Fruit fly (Drosophila melanogaster) whole organism, embryonic: ENCODE results near the gene CG13454.

Experiments used
- Atf6 ChIP-seq: fragments of 200-800 bp; sonication (Bioruptor generic); IDR thresholded peaks from 2 replicates; pipeline ENCODE4 v1.3.6; 2022; ENCODE audit warnings: missing biosample characterization, missing genetic modification characterization
- Bgb ChIP-seq: fragments of 200-800 bp; sonication (Bioruptor generic); IDR thresholded peaks from 2 replicates; pipeline ENCODE4 v1.3.6; 2022; ENCODE audit warnings: missing biosample characterization, missing genetic modification characterization; ENCODE audit not compliant: partially characterized antibody
- CG10209 ChIP-seq: fragments of 200-800 bp; sonication (Bioruptor generic); optimal IDR thresholded peaks from 3 replicates; lab custom pipeline; 2017; ENCODE audit warnings: missing biosample characterization, mild to moderate bottlenecking, missing genetic modification characterization, missing genetic modification reagents
- CG1024 ChIP-seq: fragments of 200-800 bp; sonication (Bioruptor generic); IDR thresholded peaks from 2 replicates; pipeline ENCODE4 v1.3.6; 2022; ENCODE audit warnings: missing biosample characterization, missing genetic modification characterization
- CG11085 ChIP-seq: fragments of 200-800 bp; sonication (Bioruptor generic); IDR thresholded peaks from 2 replicates; pipeline ENCODE4 v1.3.6; 2022; ENCODE audit warnings: missing biosample characterization, missing genetic modification characterization
- CG11093 ChIP-seq: fragments of 200-800 bp; sonication (Bioruptor generic); IDR thresholded peaks from 3 replicates; pipeline ENCODE4 v1.3.6; 2022; ENCODE audit warnings: missing biosample characterization, missing genetic modification characterization
- CG12391 ChIP-seq: fragments of 200-800 bp; sonication (Bioruptor generic); optimal IDR thresholded peaks from 3 replicates; lab custom pipeline; 2018; ENCODE audit warnings: missing biosample characterization, mild to moderate bottlenecking, missing genetic modification characterization, moderate library complexity
- CG15696 ChIP-seq: fragments of 200-800 bp; sonication (Bioruptor generic); optimal IDR thresholded peaks from 2 replicates; lab custom pipeline; 2019; ENCODE audit warnings: missing biosample characterization, mild to moderate bottlenecking, missing genetic modification characterization, moderate library complexity
- CG17328 ChIP-seq: fragments of 200-800 bp; sonication (Bioruptor generic); IDR thresholded peaks from 2 replicates; pipeline ENCODE4 v1.3.6; 2022; ENCODE audit warnings: missing biosample characterization, missing genetic modification characterization
- CG3065 ChIP-seq: fragments of 200-800 bp; sonication (Bioruptor generic); optimal IDR thresholded peaks from 2 replicates; lab custom pipeline; 2016; ENCODE audit warnings: missing biosample characterization, missing genetic modification characterization
- CG31441 ChIP-seq: fragments of 200-800 bp; sonication (Bioruptor generic); IDR thresholded peaks from 2 replicates; pipeline ENCODE4 v1.3.6; 2022; ENCODE audit warnings: missing biosample characterization, missing genetic modification characterization
- CG4328 ChIP-seq: fragments of 200-800 bp; sonication (Bioruptor generic); optimal IDR thresholded peaks from 3 replicates; lab custom pipeline; 2017; ENCODE audit warnings: missing biosample characterization, missing genetic modification reagents, missing genetic modification characterization
- CG4854 ChIP-seq: fragments of 200-800 bp; sonication (Bioruptor generic); optimal IDR thresholded peaks from 2 replicates; lab custom pipeline; 2016; ENCODE audit warnings: missing biosample characterization, missing genetic modification characterization, inconsistent platforms
- CG9437 ChIP-seq: fragments of 200-800 bp; sonication (Bioruptor generic); optimal IDR thresholded peaks from 2 replicates; lab custom pipeline; 2018; ENCODE audit warnings: missing biosample characterization, mild to moderate bottlenecking, missing genetic modification characterization
- CG9817 ChIP-seq: fragments of 200-800 bp; sonication (Bioruptor generic); optimal IDR thresholded peaks from 2 replicates; lab custom pipeline; 2018; ENCODE audit warnings: missing biosample characterization, mild to moderate bottlenecking, missing genetic modification characterization, moderate library complexity
- D19A ChIP-seq: fragments of 200-800 bp; optimal IDR thresholded peaks from 3 replicates; lab custom pipeline; 2019; ENCODE audit warnings: missing biosample characterization, mild to moderate bottlenecking, missing genetic modification characterization, moderate library complexity
- H2.0 ChIP-seq: fragments of 200-800 bp; sonication (Bioruptor generic); IDR thresholded peaks from 2 replicates; pipeline ENCODE4 v1.3.6; 2022; ENCODE audit warnings: missing biosample characterization, missing genetic modification characterization
- MBD-R2 ChIP-seq: fragments of 200-800 bp; sonication (Bioruptor generic); IDR thresholded peaks from 2 replicates; pipeline ENCODE4 v1.3.6; 2022; ENCODE audit warnings: missing biosample characterization, missing genetic modification characterization
- Med ChIP-seq: fragments of 200-800 bp; sonication (Bioruptor generic); peaks from one replicate; lab custom pipeline; 2016; ENCODE audit warnings: missing biosample characterization, missing genetic modification characterization, mild to moderate bottlenecking, inconsistent platforms, moderate library complexity
- Sox100B ChIP-seq: fragments of 200-800 bp; sonication (Bioruptor generic); optimal IDR thresholded peaks from 3 replicates; lab custom pipeline; 2018; ENCODE audit warnings: missing biosample characterization, mild to moderate bottlenecking, missing genetic modification characterization
- Spps ChIP-seq: fragments of 200-800 bp; sonication (Bioruptor generic); optimal IDR thresholded peaks from 2 replicates; lab custom pipeline; 2018; ENCODE audit warnings: missing biosample characterization, mild to moderate bottlenecking, missing genetic modification characterization
- bigmax ChIP-seq: fragments of 200-800 bp; sonication (Bioruptor generic); optimal IDR thresholded peaks from 2 replicates; lab custom pipeline; 2018; ENCODE audit warnings: missing biosample characterization, mild to moderate bottlenecking, missing genetic modification characterization
- eve ChIP-seq, 2 experiments: fragments of >200 bp; optimal IDR thresholded peaks; 2 replicates each; lab custom pipeline; 2017; ENCODE audit warnings: missing biosample characterization in 2 of 2, missing genetic modification characterization in 2 of 2
- eyg ChIP-seq: fragments of 200-800 bp; sonication (Bioruptor generic); optimal IDR thresholded peaks from 3 replicates; lab custom pipeline; 2016; ENCODE audit warnings: missing biosample characterization, missing genetic modification characterization
- fd96Cb ChIP-seq: fragments of 200-800 bp; sonication (Bioruptor generic); optimal IDR thresholded peaks from 2 replicates; lab custom pipeline; 2018; ENCODE audit warnings: missing biosample characterization, mild to moderate bottlenecking, missing genetic modification characterization, moderate library complexity
- inv ChIP-seq: fragments of 200-800 bp; sonication (Bioruptor generic); IDR thresholded peaks from 2 replicates; pipeline ENCODE4 v1.3.6; 2022; ENCODE audit warnings: missing biosample characterization, missing genetic modification characterization; ENCODE audit not compliant: partially characterized antibody
- mld ChIP-seq: fragments of 200-800 bp; sonication (Bioruptor generic); IDR thresholded peaks from 3 replicates; pipeline ENCODE4 v1.3.6; 2022; ENCODE audit warnings: missing biosample characterization, missing genetic modification characterization; ENCODE audit not compliant: partially characterized antibody
- org-1 ChIP-seq: fragments of 200-800 bp; sonication (Bioruptor generic); optimal IDR thresholded peaks from 2 replicates; lab custom pipeline; 2017; ENCODE audit warnings: missing biosample characterization, missing genetic modification characterization
- salm ChIP-seq: fragments of 200-800 bp; sonication (Bioruptor generic); optimal IDR thresholded peaks from 2 replicates; lab custom pipeline; 2018; ENCODE audit warnings: missing biosample characterization, mild to moderate bottlenecking, missing genetic modification characterization
- sens ChIP-seq: fragments of 200-800 bp; sonication (Bioruptor generic); peaks from one replicate; lab custom pipeline; 2016; ENCODE audit warnings: missing biosample characterization, missing genetic modification characterization
- sisA ChIP-seq: fragments of 200-800 bp; sonication (Bioruptor generic); IDR thresholded peaks from 2 replicates; pipeline ENCODE4 v1.3.6; 2022; ENCODE audit warnings: missing biosample characterization, missing genetic modification characterization
- slou ChIP-seq: fragments of 200-800 bp; sonication (Bioruptor generic); optimal IDR thresholded peaks from 3 replicates; lab custom pipeline; 2016; ENCODE audit warnings: missing biosample characterization, missing genetic modification characterization
- sug ChIP-seq: fragments of 200-800 bp; optimal IDR thresholded peaks from 2 replicates; lab custom pipeline; 2019; ENCODE audit warnings: missing biosample characterization, mild to moderate bottlenecking, missing genetic modification characterization, moderate library complexity
- tna ChIP-seq: fragments of 200-800 bp; sonication (Bioruptor generic); IDR thresholded peaks from 2 replicates; pipeline ENCODE4 v1.3.6; 2022; ENCODE audit warnings: missing biosample characterization, missing genetic modification characterization; ENCODE audit not compliant: partially characterized antibody
- trh ChIP-seq: fragments of 200-800 bp; sonication (Bioruptor generic); optimal IDR thresholded peaks from 2 replicates; lab custom pipeline; 2016; ENCODE audit warnings: missing biosample characterization, missing genetic modification characterization
- vfl ChIP-seq: fragments of 200-800 bp; sonication (Bioruptor generic); optimal IDR thresholded peaks from 2 replicates; lab custom pipeline; 2016; ENCODE audit warnings: missing biosample characterization, missing genetic modification characterization
- zen ChIP-seq: fragments of 200-800 bp; sonication (Bioruptor generic); optimal IDR thresholded peaks from 3 replicates; lab custom pipeline; 2018; ENCODE audit warnings: missing biosample characterization, mild to moderate bottlenecking, missing genetic modification characterization, moderate library complexity

Gene CG13454

DNA sequence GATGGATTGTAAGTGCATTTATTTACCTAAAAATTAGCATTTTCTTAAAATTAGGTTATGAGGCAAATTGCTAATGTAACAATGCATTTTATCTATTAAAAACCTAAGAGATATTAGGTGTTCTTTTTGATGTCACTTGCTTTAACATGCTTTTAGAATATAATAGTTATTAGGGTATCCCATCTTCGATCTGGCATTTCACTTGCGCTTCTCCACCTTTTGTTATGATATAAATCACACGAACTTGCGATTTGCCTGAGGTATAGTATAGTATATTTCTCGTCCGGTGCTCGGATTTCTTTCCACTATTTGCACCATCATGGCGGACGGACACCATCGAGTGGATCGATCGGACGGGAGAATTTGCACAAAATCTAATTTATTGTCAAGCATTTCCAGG lies 13.2 kb upstream of the CG13454 start:
- TF ChIP-seq Med = peak; percentile 66
- TF ChIP-seq CG31441 (GFP tag; lab: Robert Waterston, UW) = no peak
- TF ChIP-seq D19A (tag; lab: Kevin White, UChicago) = peak; percentile 58

dm6 chr3L:15529143-15529542 lies 12.3 kb upstream of the CG13454 start, which contains the start of gene obst-H:
obst-H (minus strand) TSS chr3L:15529243.
- TF ChIP-seq zen (tag; lab: Kevin White, UChicago) (no peak), sens (GFP tag; lab: Kevin White, UChicago) (peak; percentile 7), Bgb (GFP tag; lab: Robert Waterston, UW) (no peak)
- TF ChIP-seq, all 482 proteins: peak for 1

dm6 chr3L:15528096-15528495 lies 11.2 kb upstream of the CG13454 start, which contains the start of gene CG42728:
CG42728 (minus strand) TSS chr3L:15528196.
- TF ChIP-seq tna (GFP tag; lab: Robert Waterston, UW) (no peak), CG11093 (no peak), CG10209 (GFP tag; lab: Kevin White, UChicago) (no peak), CG1024 (no peak), sug (no peak), CG3065 (GFP tag; lab: Kevin White, UChicago) (no peak), MBD-R2 (no peak), sisA (GFP tag; lab: Robert Waterston, UW) (no peak), mld (GFP tag; lab: Robert Waterston, UW) (no peak), H2.0 (GFP tag; lab: Robert Waterston, UW) (no peak), Spps (tag; lab: Kevin White, UChicago) (no peak), CG11085 (GFP tag; lab: Robert Waterston, UW) (no peak), Atf6 (GFP tag; lab: Robert Waterston, UW) (no peak), eve (GFP tag; optimal IDR thresholded peaks at IDR 0.05; lab: Kevin White, UChicago) (no peak), CG12391 (no peak)

DNA sequence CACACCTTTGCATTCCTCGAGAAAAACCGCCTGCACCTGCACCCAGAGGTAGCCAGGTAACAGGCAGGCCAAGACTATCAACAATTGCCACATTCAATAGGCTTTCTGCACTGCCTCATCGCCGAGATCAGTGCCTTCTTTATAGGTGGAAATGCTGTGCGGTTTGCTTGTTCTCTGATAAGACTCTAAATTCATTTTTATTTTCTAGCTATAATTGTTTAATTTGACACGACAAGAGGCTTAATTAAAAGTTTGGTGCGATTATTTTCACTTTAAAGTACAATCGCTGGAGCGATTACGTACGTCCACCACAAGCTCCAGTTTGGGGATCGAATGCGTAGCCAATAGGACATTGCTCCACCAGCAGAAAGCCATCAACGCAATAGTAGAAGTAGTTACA lies 10.6 kb upstream of the CG13454 start, which contains the start of gene CG42729:
Gene CG42729 (minus strand): TSS at position 101 of the 400 bp plus-strand sequence.
- TF ChIP-seq CG15696 = no peak
- TF ChIP-seq CG17328 = no peak
- no peak for TF ChIP-seq bigmax (GFP tag; lab: Kevin White, UChicago)
- TF ChIP-seq CG9817 (tag; lab: Kevin White, UChicago) = no peak
- TF ChIP-seq CG9437 (GFP tag; lab: Kevin White, UChicago) = no peak
- TF ChIP-seq slou = no peak
- TF ChIP-seq vfl = no peak
- no peak for TF ChIP-seq inv (GFP tag; lab: Robert Waterston, UW)
- no peak for TF ChIP-seq trh (GFP tag; lab: Kevin White, UChicago)
- no peak for TF ChIP-seq salm (tag; lab: Kevin White, UChicago)
- no peak for TF ChIP-seq fd96Cb
- no peak for TF ChIP-seq CG4854 (GFP tag; lab: Kevin White, UChicago)
- TF ChIP-seq Sox100B (GFP tag; lab: Kevin White, UChicago) = no peak
- TF ChIP-seq eyg (GFP tag; lab: Kevin White, UChicago) = no peak
- no peak for TF ChIP-seq CG4328 (GFP tag; lab: Kevin White, UChicago)
- TF ChIP-seq org-1 = no peak
